Fruit fly (Drosophila melanogaster): ENCODE measurements around the gene CG13460.

Gene CG13460

dm6 chr3L:15094589-15095288 is 33.2 kb upstream of the CG13460 start, which contains the start of the genes sstn, Plp and GlyRS (continued):
- TF ChIP-seq Jarid2 (GFP tag; optimal IDR thresholded peaks at IDR 0.05): peak; percentile 61
- TF ChIP-seq emc (GFP tag; optimal IDR thresholded peaks at IDR 0.05): no peak
- no peak for TF ChIP-seq fru (optimal IDR thresholded peaks at IDR 0.05)
- TF ChIP-seq Poxn (GFP tag; IDR thresholded peaks at IDR 0.05): no peak
- TF ChIP-seq pho (GFP tag; optimal IDR thresholded peaks at IDR 0.05): no peak
- TF ChIP-seq nerfin-1 (tag; optimal IDR thresholded peaks at IDR 0.05): no peak
- TF ChIP-seq caup (GFP tag; optimal IDR thresholded peaks at IDR 0.05; ENCODE audit: severe bottlenecking): no peak
- peak; percentile 55; the same call in 1 of the 3 replicates for TF ChIP-seq ci (GFP tag; IDR thresholded peaks at IDR 0.05)
- TF ChIP-seq CG2199 (GFP tag; IDR thresholded peaks at IDR 0.05): no peak
- TF ChIP-seq Tbp (GFP tag; optimal IDR thresholded peaks at IDR 0.05): no peak
- peak; percentile 7 for TF ChIP-seq HmgZ (tag; optimal IDR thresholded peaks at IDR 0.05)
- no peak for TF ChIP-seq h (optimal IDR thresholded peaks at IDR 0.05)
- peak; percentile 31 for TF ChIP-seq CG12155 (GFP tag; optimal IDR thresholded peaks at IDR 0.05)
- no peak for TF ChIP-seq wdn (GFP tag; IDR thresholded peaks at IDR 0.05)
- no peak for TF ChIP-seq grn (GFP tag; optimal IDR thresholded peaks at IDR 0.05)
- TF ChIP-seq bcd (GFP tag; optimal IDR thresholded peaks at IDR 0.05): peak; percentile 52
- TF ChIP-seq Elba2 (GFP tag; optimal IDR thresholded peaks at IDR 0.05): peak; percentile 92
- peak; percentile 90 for TF ChIP-seq CG15479 (GFP tag; optimal IDR thresholded peaks at IDR 0.05)
- peak; percentile 68 for TF ChIP-seq Sox100B (GFP tag; optimal IDR thresholded peaks at IDR 0.05)
- no peak for TF ChIP-seq CG8388 (GFP tag; optimal IDR thresholded peaks at IDR 0.05)
- no peak for TF ChIP-seq CG7357 (GFP tag; IDR thresholded peaks at IDR 0.05)
- TF ChIP-seq hth (optimal IDR thresholded peaks at IDR 0.05): no peak
- TF ChIP-seq fu2 (GFP tag; optimal IDR thresholded peaks at IDR 0.05): no peak
- no peak for TF ChIP-seq sc (optimal IDR thresholded peaks at IDR 0.05)
- peak; percentile 26 for TF ChIP-seq sc (GFP tag; optimal IDR thresholded peaks at IDR 0.05)
- no peak for TF ChIP-seq CG1233 (GFP tag; optimal IDR thresholded peaks at IDR 0.05)
- TF ChIP-seq zen2 (GFP tag; IDR thresholded peaks at IDR 0.05; ENCODE audit: partially characterized antibody): no peak
- no peak for TF ChIP-seq ssp (GFP tag; IDR thresholded peaks at IDR 0.05)
- peak; percentile 2 for TF ChIP-seq tio (GFP tag; optimal IDR thresholded peaks at IDR 0.05)
- TF ChIP-seq Sry-β (GFP tag; optimal IDR thresholded peaks at IDR 0.05): peak; percentile 95
- no peak for TF ChIP-seq CG11247 (GFP tag; IDR thresholded peaks at IDR 0.05)
- TF ChIP-seq Ssrp (tag; optimal IDR thresholded peaks at IDR 0.05): peak; percentile 12
- no peak for TF ChIP-seq fd96Cb (tag; optimal IDR thresholded peaks at IDR 0.05)
- TF ChIP-seq Awh (GFP tag; IDR thresholded peaks at IDR 0.05): no peak
- no peak for TF ChIP-seq CG13624 (GFP tag; optimal IDR thresholded peaks at IDR 0.05)
- TF ChIP-seq CG7372 (GFP tag; IDR thresholded peaks at IDR 0.05): no peak
- TF ChIP-seq D19B (GFP tag; optimal IDR thresholded peaks at IDR 0.05): no peak
- TF ChIP-seq CG15011 (GFP tag; optimal IDR thresholded peaks at IDR 0.05): peak; percentile 10
- TF ChIP-seq CHES-1-like (GFP tag; optimal IDR thresholded peaks at IDR 0.05): no peak
- TF ChIP-seq CkIIα-i1 (GFP tag; IDR thresholded peaks at IDR 0.05): no peak
- TF ChIP-seq hkb (optimal IDR thresholded peaks at IDR 0.05): no peak
- no peak for TF ChIP-seq hkb (GFP tag; IDR thresholded peaks at IDR 0.05)
- no peak for TF ChIP-seq CG11398 (GFP tag; optimal IDR thresholded peaks at IDR 0.05)
- TF ChIP-seq Opbp (GFP tag; IDR thresholded peaks at IDR 0.05; ENCODE audit: partially characterized antibody): peak; percentile 52; the same call in 2 of the 3 replicates
- no peak for TF ChIP-seq ken (GFP tag; IDR thresholded peaks at IDR 0.05)
- TF ChIP-seq Med (GFP tag): peak; percentile 70
- TF ChIP-seq pita (GFP tag; optimal IDR thresholded peaks at IDR 0.05): no peak
- no peak for TF ChIP-seq usp (GFP tag; optimal IDR thresholded peaks at IDR 0.05)
- no peak for TF ChIP-seq Dfd (GFP tag; optimal IDR thresholded peaks at IDR 0.05)
- TF ChIP-seq sens (GFP tag): peak; percentile 60
- no peak for TF ChIP-seq Dip2 (GFP tag; IDR thresholded peaks at IDR 0.05)
- no peak for TF ChIP-seq shn (GFP tag; optimal IDR thresholded peaks at IDR 0.05)
- TF ChIP-seq Asciz (GFP tag; optimal IDR thresholded peaks at IDR 0.05): peak; percentile 23
